Worm (Caenorhabditis elegans) whole organism, L3 larva: ENCODE data around the gene str-206.

ENCODE experiments used
- elt-1 ChIP-seq: fragments of 150-350 bp; optimal IDR thresholded peaks from 2 replicates; lab custom pipeline; 2014; ENCODE audit warnings: missing biosample characterization, missing genetic modification characterization
- elt-2 ChIP-seq: sonication (generic microtip); optimal IDR thresholded peaks from 2 replicates; lab custom pipeline; 2016; ENCODE audit warnings: missing genetic modification reagents, mild to moderate bottlenecking, missing genetic modification characterization, missing compliant biosample characterization
- nhr-11 ChIP-seq: fragments of 150-350 bp; optimal IDR thresholded peaks from 2 replicates; lab custom pipeline; 2014; ENCODE audit warnings: missing biosample characterization, missing genetic modification characterization
- nhr-25 ChIP-seq: sonication (generic microtip); optimal IDR thresholded peaks from 2 replicates; lab custom pipeline; 2017; ENCODE audit warnings: missing biosample characterization, missing genetic modification characterization
- snpc-4 ChIP-seq: fragments of 150-350 bp; optimal IDR thresholded peaks from 2 replicates; lab custom pipeline; 2014; ENCODE audit warnings: missing biosample characterization, missing genetic modification characterization
- tbx-2 ChIP-seq: sonication (generic microtip); optimal IDR thresholded peaks from 2 replicates; lab custom pipeline; 2016; ENCODE audit warnings: mild to moderate bottlenecking, missing genetic modification characterization, missing compliant biosample characterization

- peak; percentile 73 for TF ChIP-seq nhr-25 (tag; lab: Kevin White, UChicago)
- TF ChIP-seq elt-1 (tag; lab: Kevin White, UChicago) = peak; percentile 86
- TF ChIP-seq elt-2 (tag; lab: Kevin White, UChicago) = peak; percentile 86
- peak; percentile 66 for TF ChIP-seq snpc-4
- TF ChIP-seq tbx-2 = peak; percentile 90
- peak; percentile 93 for TF ChIP-seq nhr-11 (tag; lab: Kevin White, UChicago)
Observed at ce11 chrV:6227326-6228246, 9.7 kb downstream of the str-206 start.
